Fruit fly (Drosophila melanogaster): ENCODE measurements around the gene Ndc80.

Ndc80 gene

dm6 chrX:13644696-13645393 is 33.0 kb upstream of the Ndc80 start (continued):
- TF ChIP-seq Elba2 (GFP tag; optimal IDR thresholded peaks at IDR 0.05) (no peak), trem (tag; optimal IDR thresholded peaks at IDR 0.05) (peak; percentile 12), gem (tag; optimal IDR thresholded peaks at IDR 0.05) (peak; percentile 67), Stat92E (GFP tag; optimal IDR thresholded peaks at IDR 0.05) (no peak), CG7745 (tag; optimal IDR thresholded peaks at IDR 0.05) (no peak), CG10267 (tag; optimal IDR thresholded peaks at IDR 0.05) (peak; percentile 12), tna (GFP tag; IDR thresholded peaks at IDR 0.05; ENCODE audit: partially characterized antibody) (no peak), insv (GFP tag; optimal IDR thresholded peaks at IDR 0.05) (no peak), D19B (GFP tag; optimal IDR thresholded peaks at IDR 0.05) (no peak), lilli (GFP tag; optimal IDR thresholded peaks at IDR 0.05) (no peak), lmd (GFP tag; IDR thresholded peaks at IDR 0.05) (no peak), mld (GFP tag; IDR thresholded peaks at IDR 0.05; ENCODE audit: partially characterized antibody) (no peak), CG7271 (tag; optimal IDR thresholded peaks at IDR 0.05) (peak; percentile 5), CG11504 (tag; optimal IDR thresholded peaks at IDR 0.05) (peak; percentile 44), CG4328 (GFP tag; optimal IDR thresholded peaks at IDR 0.05) (no peak), croc (GFP tag; conservative IDR thresholded peaks at IDR 0.05) (no peak), H2.0 (GFP tag; IDR thresholded peaks at IDR 0.05) (no peak), kni (GFP tag; optimal IDR thresholded peaks at IDR 0.05) (no peak), ranshi (GFP tag; IDR thresholded peaks at IDR 0.05) (no peak), CG32767 (GFP tag; IDR thresholded peaks at IDR 0.05) (no peak), CG3407 (GFP tag; optimal IDR thresholded peaks at IDR 0.05) (peak; percentile 53), MTF-1 (GFP tag; optimal IDR thresholded peaks at IDR 0.05; ENCODE audit: borderline replicate concordance) (no peak), CG13775 (GFP tag; optimal IDR thresholded peaks at IDR 0.05) (no peak), CG10959 (GFP tag; IDR thresholded peaks at IDR 0.05) (no peak), HLH3B (GFP tag; IDR thresholded peaks at IDR 0.05) (no peak), CG11456 (GFP tag; IDR thresholded peaks at IDR 0.05) (no peak), bbx (GFP tag; IDR thresholded peaks at IDR 0.05; ENCODE audit: partially characterized antibody) (no peak), kay (GFP tag; optimal IDR thresholded peaks at IDR 0.05) (no peak), CG15073 (GFP tag; optimal IDR thresholded peaks at IDR 0.05) (no peak), HmgD (GFP tag; optimal IDR thresholded peaks at IDR 0.05) (no peak), CG16813 (GFP tag; IDR thresholded peaks at IDR 0.05; ENCODE audit: partially characterized antibody) (no peak), CG14710 (tag; optimal IDR thresholded peaks at IDR 0.05) (peak; percentile 43), sim (GFP tag; IDR thresholded peaks at IDR 0.05) (no peak), CG4404 (GFP tag; IDR thresholded peaks at IDR 0.05) (no peak), MBD-R2 (GFP tag; IDR thresholded peaks at IDR 0.05) (no peak), onecut (GFP tag; IDR thresholded peaks at IDR 0.05) (no peak), fd64A (GFP tag; optimal IDR thresholded peaks at IDR 0.05) (no peak), Atf-2 (GFP tag; optimal IDR thresholded peaks at IDR 0.05) (no peak), HHEX (GFP tag; optimal IDR thresholded peaks at IDR 0.05) (peak; percentile 28), ro (GFP tag; IDR thresholded peaks at IDR 0.05) (no peak), CG3163 (GFP tag; optimal IDR thresholded peaks at IDR 0.05) (no peak), CG10209 (GFP tag; optimal IDR thresholded peaks at IDR 0.05) (peak; percentile 46), Sox100B (GFP tag; optimal IDR thresholded peaks at IDR 0.05) (peak; percentile 43), CG1233 (GFP tag; optimal IDR thresholded peaks at IDR 0.05) (no peak), en (GFP tag; optimal IDR thresholded peaks at IDR 0.05) (no peak), ERR (GFP tag; optimal IDR thresholded peaks at IDR 0.05) (no peak), hb (GFP tag; IDR thresholded peaks at IDR 0.05; ENCODE audit: partially characterized antibody) (no peak), CG5953 (GFP tag; IDR thresholded peaks at IDR 0.05) (no peak), p53 (GFP tag; optimal IDR thresholded peaks at IDR 0.05) (no peak), bowl (GFP tag; IDR thresholded peaks at IDR 0.05) (no peak)
